Worm (Caenorhabditis elegans) whole organism, L4 larva: Measurements from ENCODE around the gene zer-1.

Source experiments
- D1046.2 ChIP-seq: fragments of 200-800 bp; sonication (Bioruptor generic); IDR thresholded peaks from 2 replicates; pipeline ENCODE4 v1.3.6; 2022; ENCODE audit warnings: missing genetic modification characterization, missing compliant biosample characterization
- F10B5.3 ChIP-seq: sonication (generic microtip); optimal IDR thresholded peaks from 2 replicates; lab custom pipeline; 2016; ENCODE audit warnings: mild to moderate bottlenecking, missing genetic modification characterization, missing compliant biosample characterization
- F44E2.7 ChIP-seq: fragments of 200-800 bp; sonication (Bioruptor generic); IDR thresholded peaks from 2 replicates; pipeline ENCODE4 v2.1.2; 2022; ENCODE audit warnings: missing genetic modification characterization, missing compliant biosample characterization
- F49E8.2 ChIP-seq: sonication (generic microtip); optimal IDR thresholded peaks from 2 replicates; lab custom pipeline; 2016; ENCODE audit warnings: missing compliant biosample characterization, mild to moderate bottlenecking, missing genetic modification characterization, borderline replicate concordance
- R02D3.7 ChIP-seq: fragments of 150-350 bp; sonication (generic microtip); optimal IDR thresholded peaks from 3 replicates; lab custom pipeline; 2014; ENCODE audit warnings: missing biosample characterization, missing genetic modification characterization
- T20F7.1 ChIP-seq: fragments of 200-800 bp; sonication (Bioruptor generic); optimal IDR thresholded peaks from 2 replicates; lab custom pipeline; 2018; ENCODE audit warnings: mild to moderate bottlenecking, missing genetic modification characterization, missing compliant biosample characterization
- T26A8.4 ChIP-seq: fragments of 200-800 bp; sonication (Bioruptor generic); IDR thresholded peaks from 2 replicates; pipeline ENCODE4 v1.3.6; 2022; ENCODE audit warnings: missing genetic modification characterization, missing compliant biosample characterization
- Y48G9A.11 ChIP-seq: fragments of 200-800 bp; sonication (Bioruptor generic); IDR thresholded peaks from 2 replicates; pipeline ENCODE4 v1.3.6; 2022; ENCODE audit warnings: missing genetic modification reagents, missing genetic modification characterization, missing compliant biosample characterization
- Y5F2A.4 ChIP-seq: fragments of 200-800 bp; sonication (Bioruptor generic); optimal IDR thresholded peaks from 2 replicates; lab custom pipeline; 2018; ENCODE audit warnings: mild to moderate bottlenecking, missing genetic modification characterization, missing compliant biosample characterization
- aha-1 ChIP-seq: fragments of 150-350 bp; peaks from one replicate; lab custom pipeline; 2014; ENCODE audit warnings: missing biosample characterization, missing genetic modification characterization
- ceh-20 ChIP-seq: fragments of 200-800 bp; sonication (Bioruptor generic); IDR thresholded peaks from 2 replicates; pipeline ENCODE4 v1.3.6; 2022; ENCODE audit warnings: missing genetic modification reagents, missing genetic modification characterization, missing compliant biosample characterization
- ceh-28 ChIP-seq: fragments of 150-350 bp; optimal IDR thresholded peaks from 2 replicates; lab custom pipeline; 2014; ENCODE audit warnings: missing biosample characterization, missing genetic modification reagents, missing genetic modification characterization
- ceh-32 ChIP-seq: sonication (generic microtip); optimal IDR thresholded peaks from 2 replicates; lab custom pipeline; 2016; ENCODE audit warnings: mild to moderate bottlenecking, missing genetic modification characterization, missing compliant biosample characterization; ENCODE audit not compliant: poor library complexity
- ceh-44 ChIP-seq: fragments of 200-800 bp; sonication (Bioruptor generic); IDR thresholded peaks from 2 replicates; pipeline ENCODE4 v1.3.6; 2022; ENCODE audit warnings: missing genetic modification reagents, missing genetic modification characterization, missing compliant biosample characterization
- cey-2 ChIP-seq: sonication (generic microtip); optimal IDR thresholded peaks from 3 replicates; lab custom pipeline; 2017; ENCODE audit warnings: missing genetic modification characterization, mild to moderate bottlenecking, missing compliant biosample characterization, antibody characterized with exemption, borderline replicate concordance; ENCODE audit not compliant: insufficient read depth
- ctbp-1 ChIP-seq: fragments of 200-800 bp; sonication (Bioruptor generic); IDR thresholded peaks from 2 replicates; pipeline ENCODE4 v1.3.6; 2022; ENCODE audit warnings: missing genetic modification reagents, missing genetic modification characterization, missing compliant biosample characterization
- daf-12 ChIP-seq: fragments of 150-350 bp; optimal IDR thresholded peaks from 2 replicates; lab custom pipeline; 2014; ENCODE audit warnings: missing biosample characterization, missing genetic modification reagents, missing genetic modification characterization
- dmd-6 ChIP-seq: fragments of 200-800 bp; sonication (Bioruptor generic); IDR thresholded peaks from 2 replicates; pipeline ENCODE4 v1.3.6; 2022; ENCODE audit warnings: missing genetic modification reagents, missing genetic modification characterization, missing compliant biosample characterization
- dve-1 ChIP-seq: sonication (generic microtip); optimal IDR thresholded peaks from 2 replicates; lab custom pipeline; 2017; ENCODE audit warnings: antibody characterized with exemption, mild to moderate bottlenecking, missing genetic modification characterization, missing compliant biosample characterization; ENCODE audit not compliant: insufficient read depth
- egl-43 ChIP-seq: fragments of 200-800 bp; sonication (Bioruptor generic); IDR thresholded peaks from 2 replicates; pipeline ENCODE4 v1.3.6; 2022; ENCODE audit warnings: missing genetic modification reagents, missing genetic modification characterization, missing compliant biosample characterization
- fos-1 ChIP-seq: fragments of 150-350 bp; optimal IDR thresholded peaks from 2 replicates; lab custom pipeline; 2014; ENCODE audit warnings: missing biosample characterization, missing genetic modification characterization
- gei-8 ChIP-seq: fragments of 200-800 bp; sonication (Bioruptor generic); optimal IDR thresholded peaks from 2 replicates; lab custom pipeline; 2018; ENCODE audit warnings: mild to moderate bottlenecking, missing genetic modification characterization, missing compliant biosample characterization
- hlh-30 ChIP-seq: sonication (generic microtip); optimal IDR thresholded peaks from 2 replicates; lab custom pipeline; 2017; ENCODE audit warnings: antibody characterized with exemption, mild to moderate bottlenecking, missing genetic modification characterization, missing compliant biosample characterization; ENCODE audit not compliant: insufficient read depth
- hmg-1.1 ChIP-seq: fragments of 200-800 bp; sonication (Bioruptor generic); IDR thresholded peaks from 2 replicates; pipeline ENCODE4 v1.3.6; 2022; ENCODE audit warnings: missing genetic modification reagents, missing genetic modification characterization, missing compliant biosample characterization
- jun-1 ChIP-seq: fragments of 150-350 bp; optimal IDR thresholded peaks from 2 replicates; lab custom pipeline; 2014; ENCODE audit warnings: missing biosample characterization, missing genetic modification reagents, missing genetic modification characterization
- lin-15B ChIP-seq: fragments of 150-350 bp; sonication (generic microtip); optimal IDR thresholded peaks from 3 replicates; lab custom pipeline; 2014; ENCODE audit warnings: missing biosample characterization, missing genetic modification characterization
- lir-3 ChIP-seq: sonication (generic microtip); optimal IDR thresholded peaks from 2 replicates; lab custom pipeline; 2016; ENCODE audit warnings: mild to moderate bottlenecking, missing genetic modification characterization, missing compliant biosample characterization
- madf-5 ChIP-seq, 2 experiments: fragments of 200-800 bp; sonication (Bioruptor generic); IDR thresholded peaks; 2 replicates each; pipeline ENCODE4 v1.3.6; 2022; ENCODE audit warnings: missing compliant biosample characterization in 2 of 2, missing genetic modification characterization in 2 of 2
- mdl-1 ChIP-seq, 2 experiments: fragments of 150-350 bp in 1 of 2; sonication (generic microtip) in 1 of 2; optimal IDR thresholded peaks; 2 replicates each; lab custom pipeline; 2014 to 2017; ENCODE audit warnings: missing biosample characterization in 2 of 2, missing genetic modification characterization in 2 of 2
- mdt-29 ChIP-seq: fragments of 200-800 bp; sonication (Bioruptor generic); IDR thresholded peaks from 2 replicates; pipeline ENCODE4 v1.3.6; 2022; ENCODE audit warnings: missing genetic modification reagents, missing genetic modification characterization, missing compliant biosample characterization
- mes-2 ChIP-seq: sonication (generic microtip); optimal IDR thresholded peaks from 2 replicates; lab custom pipeline; 2016; ENCODE audit warnings: missing genotype, mild to moderate bottlenecking, missing genetic modification characterization, missing compliant biosample characterization; ENCODE audit not compliant: poor library complexity, severe bottlenecking
- nhr-102 ChIP-seq: sonication (generic microtip); optimal IDR thresholded peaks from 2 replicates; lab custom pipeline; 2016; ENCODE audit warnings: mild to moderate bottlenecking, missing genetic modification characterization, moderate library complexity, missing compliant biosample characterization
- nhr-41 ChIP-seq: fragments of 200-800 bp; sonication (Bioruptor generic); IDR thresholded peaks from 2 replicates; pipeline ENCODE4 v1.3.6; 2022; ENCODE audit warnings: missing genetic modification reagents, missing genetic modification characterization, missing compliant biosample characterization
- nhr-42 ChIP-seq: fragments of 200-800 bp; sonication (Bioruptor generic); IDR thresholded peaks from 2 replicates; pipeline ENCODE4 v1.3.6; 2022; ENCODE audit warnings: missing genetic modification characterization, missing compliant biosample characterization
- pha-4 ChIP-seq, 2 experiments: fragments of 150-350 bp in 1 of 2; fragments of 200-800 bp in 1 of 2; sonication (Bioruptor generic) in 1 of 2; IDR thresholded peaks in 1 of 2; optimal IDR thresholded peaks in 1 of 2; 2 replicates each; pipeline versions ENCODE4 v1.3.6 to Lab custom; 2014 to 2022; ENCODE audit warnings: missing genetic modification characterization in 2 of 2, missing genetic modification reagents in 2 of 2, missing biosample characterization in 1 of 2, missing compliant biosample characterization in 1 of 2
- saeg-2 ChIP-seq: fragments of 200-800 bp; sonication (Bioruptor generic); IDR thresholded peaks from 2 replicates; pipeline ENCODE4 v1.3.6; 2022; ENCODE audit warnings: missing genetic modification reagents, missing genetic modification characterization, missing compliant biosample characterization
- skn-1 ChIP-seq: fragments of 150-350 bp; optimal IDR thresholded peaks from 2 replicates; lab custom pipeline; 2014; ENCODE audit warnings: missing biosample characterization, missing genetic modification characterization
- spr-1 ChIP-seq: sonication (generic microtip); optimal IDR thresholded peaks from 2 replicates; lab custom pipeline; 2016; ENCODE audit warnings: mild to moderate bottlenecking, missing genetic modification characterization, missing compliant biosample characterization
- spr-3 ChIP-seq: fragments of 200-800 bp; sonication (Bioruptor generic); optimal IDR thresholded peaks from 2 replicates; lab custom pipeline; 2018; ENCODE audit warnings: mild to moderate bottlenecking, missing genetic modification characterization, missing compliant biosample characterization
- tra-1 ChIP-seq: fragments of 200-800 bp; sonication (Bioruptor generic); IDR thresholded peaks from 2 replicates; pipeline ENCODE4 v1.3.6; 2022; ENCODE audit warnings: missing genetic modification reagents, missing genetic modification characterization, missing compliant biosample characterization
- unc-130 ChIP-seq: sonication (generic microtip); optimal IDR thresholded peaks from 2 replicates; lab custom pipeline; 2016; ENCODE audit warnings: missing genetic modification reagents, missing genetic modification characterization, missing compliant biosample characterization
- unc-62 ChIP-seq, 3 experiments: fragments of 150-350 bp in 1 of 3; sonication (generic microtip); optimal IDR thresholded peaks in 2 of 3; peaks in 1 of 3; 1 replicate in 1 of 3; 2 replicates in 2 of 3; lab custom pipeline; 2014 to 2017; ENCODE audit warnings: missing biosample characterization in 3 of 3, missing genetic modification characterization in 3 of 3, missing genetic modification reagents in 3 of 3, missing genotype in 1 of 3
- zip-11 ChIP-seq: fragments of 200-800 bp; sonication (Bioruptor generic); IDR thresholded peaks from 2 replicates; pipeline ENCODE4 v1.3.6; 2022; ENCODE audit warnings: missing genetic modification characterization, missing compliant biosample characterization
- zip-2 ChIP-seq: fragments of 150-350 bp; optimal IDR thresholded peaks from 2 replicates; lab custom pipeline; 2014; ENCODE audit warnings: missing biosample characterization, missing genetic modification characterization

zer-1 gene

DNA sequence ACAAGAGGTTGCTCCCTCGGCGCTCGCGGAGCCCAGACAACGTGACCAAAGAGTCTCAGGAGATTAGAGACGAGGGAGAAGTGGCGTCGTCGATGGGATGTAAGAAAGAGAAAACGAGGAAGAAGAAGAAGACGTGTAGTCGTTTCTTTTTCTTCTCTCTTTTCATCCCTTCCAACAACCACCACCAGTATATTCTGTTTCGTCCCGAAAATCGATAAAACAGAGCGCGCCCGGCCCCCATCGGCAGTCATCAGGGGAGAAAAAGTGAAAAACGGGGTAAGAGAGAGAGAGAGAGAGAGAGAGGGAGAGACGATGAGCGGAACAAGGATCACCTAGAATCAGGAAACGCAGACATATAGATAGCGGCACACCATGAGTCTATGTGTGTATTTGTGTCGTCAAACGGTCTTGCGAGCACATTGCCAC lies 1.3 kb upstream of the zer-1 start (continued):
- no peak for TF ChIP-seq lir-3
- peak; percentile 71 for TF ChIP-seq dve-1
- peak; percentile 23; the same call in 1 of the 2 replicates for TF ChIP-seq ceh-20 (GFP tag; lab: Robert Waterston, UW)
- no peak for TF ChIP-seq ceh-44 (GFP tag; lab: Robert Waterston, UW)
- TF ChIP-seq F10B5.3: no peak
- TF ChIP-seq unc-130 (GFP tag; lab: Kevin White, UChicago): no peak
- no peak for TF ChIP-seq lin-15B
- peak; percentile 77 for TF ChIP-seq dmd-6 (GFP tag; lab: Robert Waterston, UW)
- TF ChIP-seq aha-1 (tag; lab: Kevin White, UChicago): peak; percentile 94
- no peak for TF ChIP-seq mdt-29 (GFP tag; lab: Robert Waterston, UW)
- TF ChIP-seq skn-1 (tag; lab: Kevin White, UChicago): no peak
- no peak for TF ChIP-seq R02D3.7 (tag; lab: Kevin White, UChicago)
- peak; percentile 88 for TF ChIP-seq hlh-30 (tag; lab: Kevin White, UChicago)
- TF ChIP-seq D1046.2 (GFP tag; lab: Robert Waterston, UW): no peak
- no peak for TF ChIP-seq Y5F2A.4 (GFP tag; lab: Kevin White, UChicago)
- no peak for TF ChIP-seq zip-2 (tag; lab: Kevin White, UChicago)
- no peak for TF ChIP-seq F49E8.2 (tag; lab: Kevin White, UChicago)
- no peak for TF ChIP-seq unc-62 (GFP tag; optimal IDR thresholded peaks at IDR 0.05 in 1 of 2; lab: Kevin White, UChicago)
- TF ChIP-seq unc-62 (tag; optimal IDR thresholded peaks at IDR 0.05; lab: Kevin White, UChicago): no peak
- TF ChIP-seq T20F7.1 (GFP tag; lab: Kevin White, UChicago): peak; percentile 61
- TF ChIP-seq nhr-102 (tag; lab: Kevin White, UChicago): no peak
- TF ChIP-seq tra-1 (GFP tag; lab: Robert Waterston, UW): no peak
- peak; percentile 41 for TF ChIP-seq spr-1 (tag; lab: Kevin White, UChicago)
- peak; percentile 86 for TF ChIP-seq hmg-1.1 (GFP tag; lab: Robert Waterston, UW)
- no peak for TF ChIP-seq F44E2.7 (GFP tag; lab: Robert Waterston, UW)
- no peak for TF ChIP-seq zip-11 (GFP tag; lab: Robert Waterston, UW)
- TF ChIP-seq mdl-1 (tag; optimal IDR thresholded peaks at IDR 0.05; lab: Kevin White, UChicago): peak; percentile 1 to 72
- TF ChIP-seq ctbp-1 (GFP tag; lab: Robert Waterston, UW): peak; percentile 78
- no peak for TF ChIP-seq Y48G9A.11 (GFP tag; lab: Robert Waterston, UW)
- TF ChIP-seq daf-12 (tag; lab: Kevin White, UChicago): no peak
- TF ChIP-seq spr-3 (GFP tag; lab: Kevin White, UChicago): no peak
- TF ChIP-seq gei-8 (GFP tag; lab: Kevin White, UChicago): no peak
- TF ChIP-seq ceh-28 (tag; lab: Kevin White, UChicago): peak; percentile 84
- TF ChIP-seq egl-43: peak; percentile 76
- no peak for TF ChIP-seq nhr-41
- no peak for TF ChIP-seq madf-5 (GFP tag; IDR thresholded peaks at IDR 0.05; lab: Robert Waterston, UW)
- no peak for TF ChIP-seq pha-4 (GFP tag; IDR thresholded peaks at IDR 0.05; lab: Robert Waterston, UW)
- TF ChIP-seq pha-4 (tag; optimal IDR thresholded peaks at IDR 0.05; lab: Kevin White, UChicago): no peak
- no peak for TF ChIP-seq nhr-42 (GFP tag; lab: Robert Waterston, UW)
- no peak for TF ChIP-seq fos-1 (tag; lab: Kevin White, UChicago)
- TF ChIP-seq saeg-2 (GFP tag; lab: Robert Waterston, UW): no peak
- TF ChIP-seq ceh-32: no peak
- peak; percentile 62 for TF ChIP-seq T26A8.4
- TF ChIP-seq mes-2 (tag; lab: Kevin White, UChicago): peak; percentile 21
- no peak for TF ChIP-seq cey-2 (tag; lab: Kevin White, UChicago)
- TF ChIP-seq jun-1 (tag; lab: Kevin White, UChicago): no peak
